Fruit fly (Drosophila melanogaster): ENCODE data around the gene ImpL2.

Gene ImpL2

dm6 chr3L:4193730-4194649 lies 42.0 kb downstream of the ImpL2 start, which contains the start of gene CG43367 (continued):
- peak; percentile 29 for TF ChIP-seq CG15514 (GFP tag; optimal IDR thresholded peaks at IDR 0.05)
- 0 out of 4 replicates have a peak, but pooled peaks have one; percentile 32 for TF ChIP-seq Dll (GFP tag; IDR thresholded peaks at IDR 0.05; ENCODE audit: partially characterized antibody)
- peak in 1 of 2 experiments; percentile 40 for TF ChIP-seq dpn (GFP tag; optimal IDR thresholded peaks at IDR 0.05)
- TF ChIP-seq pzg (GFP tag; optimal IDR thresholded peaks at IDR 0.05), result peak; percentile 82
- TF ChIP-seq CG12942 (GFP tag; optimal IDR thresholded peaks at IDR 0.05), result no peak
- peak; percentile 11; the same call in 1 of the 2 replicates for TF ChIP-seq stc (GFP tag; IDR thresholded peaks at IDR 0.05)
- TF ChIP-seq ranshi (GFP tag; IDR thresholded peaks at IDR 0.05), result peak; percentile 5; the same call in 1 of the 2 replicates
- TF ChIP-seq kay (GFP tag; optimal IDR thresholded peaks at IDR 0.05), result peak; percentile 26
- TF ChIP-seq Rfx (GFP tag; IDR thresholded peaks at IDR 0.05), result peak; percentile 67
- TF ChIP-seq zfh1 (GFP tag; IDR thresholded peaks at IDR 0.05), result 0 out of 3 replicates have a peak, but pooled peaks have one; percentile 12
- peak; percentile 82 for TF ChIP-seq Elba2 (GFP tag; optimal IDR thresholded peaks at IDR 0.05)
- peak; percentile 38 for TF ChIP-seq CG9932 (GFP tag; IDR thresholded peaks at IDR 0.05)
- peak; percentile 18 for TF ChIP-seq HLH54F (GFP tag; optimal IDR thresholded peaks at IDR 0.05)
- peak; percentile 20 for TF ChIP-seq Side (GFP tag; optimal IDR thresholded peaks at IDR 0.05)
- TF ChIP-seq crol (GFP tag; IDR thresholded peaks at IDR 0.05), result peak; percentile 90
- peak; percentile 77 for TF ChIP-seq sr (GFP tag; IDR thresholded peaks at IDR 0.05)
- TF ChIP-seq trh (GFP tag; optimal IDR thresholded peaks at IDR 0.05), result no peak

- TF ChIP-seq Ets65A (GFP tag) (peak; percentile 61), onecut (GFP tag; IDR thresholded peaks at IDR 0.05) (no peak), emc (GFP tag; optimal IDR thresholded peaks at IDR 0.05) (no peak), ewg (GFP tag; optimal IDR thresholded peaks at IDR 0.05) (peak; percentile 89), abd-A (tag; optimal IDR thresholded peaks at IDR 0.05) (no peak), CG18599 (GFP tag; optimal IDR thresholded peaks at IDR 0.05) (peak; percentile 16), row (GFP tag; IDR thresholded peaks at IDR 0.05) (peak; percentile 58), Pdp1 (GFP tag; optimal IDR thresholded peaks at IDR 0.05) (peak in 1 of 2 experiments; percentile 50), Trl (optimal IDR thresholded peaks at IDR 0.05) (peak; percentile 3 to 18), Trl (GFP tag; optimal IDR thresholded peaks at IDR 0.05) (no peak), Sry-β (GFP tag; optimal IDR thresholded peaks at IDR 0.05) (peak; percentile 86), CG32532 (GFP tag; IDR thresholded peaks at IDR 0.05) (no peak), CG3995 (GFP tag; optimal IDR thresholded peaks at IDR 0.05) (peak; percentile 3), otp (GFP tag; IDR thresholded peaks at IDR 0.05) (no peak), CG8281 (tag; optimal IDR thresholded peaks at IDR 0.05) (no peak), CG2120 (GFP tag; optimal IDR thresholded peaks at IDR 0.05) (peak; percentile 18), CG9437 (GFP tag; optimal IDR thresholded peaks at IDR 0.05) (peak; percentile 23), CG15514 (GFP tag; optimal IDR thresholded peaks at IDR 0.05) (peak; percentile 5)
Observed at dm6 chr3L:4187930-4188523, 47.9 kb downstream of the ImpL2 start, which contains the start of the genes Teh2 and tipE. Gene Teh2, minus strand, starts transcription at chr3L:4188023. Gene tipE, plus strand, starts transcription at chr3L:4188499.

dm6 chr3L:4186659-4187058 lies 49.3 kb downstream of the ImpL2 start, which contains the start of gene VhaM9.7-c:
Gene VhaM9.7-c, minus strand, starts transcription at chr3L:4186865.
- TF ChIP-seq CG1233 (GFP tag; optimal IDR thresholded peaks at IDR 0.05) (no peak), CG3163 (GFP tag; optimal IDR thresholded peaks at IDR 0.05) (no peak), Med (GFP tag) (peak; percentile 96), CG2199 (GFP tag; IDR thresholded peaks at IDR 0.05) (0 out of 3 replicates have a peak, but pooled peaks have one; percentile 2), Ets65A (GFP tag) (peak; percentile 94), btn (GFP tag; optimal IDR thresholded peaks at IDR 0.05) (no peak), Xrp1 (GFP tag; IDR thresholded peaks at IDR 0.05) (peak; percentile 36; the same call in 1 of the 2 replicates), ind (GFP tag; optimal IDR thresholded peaks at IDR 0.05) (peak; percentile 38), CG17912 (GFP tag; optimal IDR thresholded peaks at IDR 0.05) (peak; percentile 11), CG3995 (GFP tag; optimal IDR thresholded peaks at IDR 0.05) (no peak), grn (GFP tag; optimal IDR thresholded peaks at IDR 0.05) (no peak), nmo (GFP tag; optimal IDR thresholded peaks at IDR 0.05) (peak; percentile 14), CG7786 (GFP tag; optimal IDR thresholded peaks at IDR 0.05) (peak; percentile 45), nerfin-2 (GFP tag; IDR thresholded peaks at IDR 0.05; ENCODE audit: partially characterized antibody) (no peak), Poxn (GFP tag; IDR thresholded peaks at IDR 0.05) (no peak)

All from whole organism, embryonic.